Fruit fly (Drosophila melanogaster) ovary, adult (tissue): Measurements from ENCODE around the gene CG1789.
A peak's percentile ranks its signal among the peaks of the same experiment; 100 is the strongest.

Source experiments
- CG17801 ChIP-seq: fragments of 200-800 bp; optimal IDR thresholded peaks from 2 replicates; lab custom pipeline; 2019; ENCODE audit warnings: missing biosample characterization, mild to moderate bottlenecking, missing genetic modification characterization, moderate library complexity; ENCODE audit not compliant: partially characterized antibody

CG1789 gene

dm6 chrX:8720213-8720612, at the start of gene CG1789:
TSS of gene CG1789 (plus strand) at chrX:8720520.
- TF ChIP-seq CG17801 (GFP tag; lab: Kevin White, UChicago) = no peak

dm6 chrX:8671348-8672298, 48.7 kb upstream of the CG1789 start:
- no peak for TF ChIP-seq CG17801 (GFP tag; lab: Kevin White, UChicago)

dm6 chrX:8676631-8677224, 43.6 kb upstream of the CG1789 start, which contains the start of gene Rubicon:
TSS of gene Rubicon (plus strand) at chrX:8677063.
- peak; percentile 87 for TF ChIP-seq CG17801 (GFP tag; lab: Kevin White, UChicago)

DNA sequence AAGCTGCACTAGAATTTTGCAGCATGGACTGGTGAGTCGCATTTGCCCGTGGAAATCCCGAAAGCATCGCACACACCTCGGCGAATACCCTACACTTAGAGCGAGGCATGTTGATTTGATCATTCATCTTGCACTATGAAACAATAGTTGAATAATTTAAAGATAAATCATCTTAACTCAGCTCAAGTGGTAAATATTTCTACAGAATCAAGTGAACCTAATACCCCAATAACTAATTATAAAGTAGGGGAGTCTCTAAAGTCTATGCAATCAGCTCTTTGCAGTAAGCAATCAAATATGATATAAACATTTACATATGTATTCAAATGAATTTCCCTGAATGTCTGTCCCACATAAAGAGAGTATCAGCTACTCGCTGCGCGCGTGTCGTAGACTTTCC, 42.9 kb upstream of the CG1789 start:
- TF ChIP-seq CG17801 (GFP tag; lab: Kevin White, UChicago) = no peak

- peak; percentile 97 for TF ChIP-seq CG17801 (GFP tag; lab: Kevin White, UChicago)
These were observed 39.0 kb upstream of the CG1789 start, which contains the start of gene CAH3 for dm6 chrX:8681189-8681821. TSS of gene CAH3 (plus strand) at chrX:8681252.

dm6 chrX:8681822-8682632, 38.3 kb upstream of the CG1789 start:
- TF ChIP-seq CG17801 (GFP tag; lab: Kevin White, UChicago) = no peak

DNA sequence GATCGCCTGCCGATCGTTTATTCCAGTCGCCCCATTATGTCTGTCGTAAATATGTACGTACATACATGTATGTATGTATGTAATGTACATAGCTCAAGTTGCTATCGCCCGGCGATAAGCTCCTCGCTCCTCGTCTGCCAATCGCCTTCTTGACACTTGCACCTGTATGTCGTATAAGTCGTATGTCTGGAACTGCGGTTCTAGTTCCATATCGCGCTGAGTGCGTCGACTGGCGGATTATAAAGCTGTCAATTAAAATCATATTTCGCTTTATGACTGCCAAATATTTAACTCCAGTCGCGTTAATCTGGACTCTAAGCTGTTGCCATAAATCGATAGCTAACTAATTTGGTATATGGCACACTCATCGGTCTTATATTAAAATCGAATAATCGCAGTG, 34.9 kb upstream of the CG1789 start:
- TF ChIP-seq CG17801 (GFP tag; lab: Kevin White, UChicago) = no peak

- peak; percentile 70 for TF ChIP-seq CG17801 (GFP tag; lab: Kevin White, UChicago)
These were observed 30.3 kb upstream of the CG1789 start, which contains the start of the genes Ppt1 and Ogg1 for dm6 chrX:8690003-8690402. TSS of gene Ppt1 (minus strand) at chrX:8690227. TSS of gene Ogg1 (plus strand) at chrX:8690327.

DNA sequence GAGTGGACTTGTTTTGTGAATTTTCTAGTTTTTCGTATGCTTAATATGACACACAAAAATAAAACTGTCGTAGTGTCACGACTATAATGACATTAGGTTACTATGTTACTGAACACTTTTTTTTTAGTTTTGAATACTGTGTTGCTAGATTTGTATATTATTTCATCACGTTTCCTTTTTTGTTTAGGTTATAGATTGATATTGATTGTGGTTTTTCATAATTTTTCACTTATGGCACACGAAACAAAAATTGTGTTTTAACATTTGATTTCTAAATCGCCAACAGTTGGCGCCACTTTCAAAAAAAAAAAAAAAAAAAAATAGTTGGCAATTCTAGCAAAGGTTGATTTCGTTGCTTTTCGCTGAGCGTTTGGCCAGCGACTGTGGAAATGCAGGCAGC, 26.8 kb upstream of the CG1789 start, which contains the start of gene CG11294:
Gene CG11294, minus strand, starts transcription at position 101 of the 400 bp plus-strand sequence.
- no peak for TF ChIP-seq CG17801 (GFP tag; lab: Kevin White, UChicago)

DNA sequence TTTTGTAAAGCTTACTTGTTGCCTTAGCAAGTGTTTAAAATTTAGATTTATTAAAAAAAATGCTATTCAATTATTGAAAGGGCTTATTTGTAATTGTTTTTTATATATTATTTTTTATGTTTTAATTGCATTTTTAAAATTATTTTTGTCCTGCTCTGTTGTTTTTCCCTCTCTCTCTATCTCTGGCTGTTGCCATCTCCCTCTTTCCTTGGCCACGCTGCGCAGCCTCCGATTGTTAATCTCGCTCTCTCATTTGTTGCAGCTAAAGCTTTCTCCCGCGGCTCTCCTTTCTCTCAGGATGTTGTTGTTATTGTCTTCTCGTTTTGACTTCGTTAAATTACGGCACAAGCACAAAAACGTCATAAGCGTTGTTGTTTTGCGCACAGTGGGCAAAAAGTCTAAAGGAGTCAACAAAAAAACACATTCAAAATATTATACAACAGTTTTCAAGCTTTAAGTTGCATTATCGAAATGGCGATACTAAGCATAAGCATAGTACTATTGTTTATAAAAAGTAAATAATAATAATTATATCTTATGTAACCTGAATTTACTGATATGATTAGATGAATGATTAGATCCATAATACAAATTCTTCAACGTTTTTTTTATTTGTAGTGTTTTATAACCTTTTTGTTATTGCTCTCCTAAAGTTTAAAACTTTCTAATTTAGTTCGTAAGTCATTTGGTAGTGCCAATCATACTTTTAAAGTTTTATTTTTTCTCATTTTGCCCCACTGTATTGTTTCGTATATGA, 26.1 kb upstream of the CG1789 start:
- TF ChIP-seq CG17801 (GFP tag; lab: Kevin White, UChicago) = no peak

DNA sequence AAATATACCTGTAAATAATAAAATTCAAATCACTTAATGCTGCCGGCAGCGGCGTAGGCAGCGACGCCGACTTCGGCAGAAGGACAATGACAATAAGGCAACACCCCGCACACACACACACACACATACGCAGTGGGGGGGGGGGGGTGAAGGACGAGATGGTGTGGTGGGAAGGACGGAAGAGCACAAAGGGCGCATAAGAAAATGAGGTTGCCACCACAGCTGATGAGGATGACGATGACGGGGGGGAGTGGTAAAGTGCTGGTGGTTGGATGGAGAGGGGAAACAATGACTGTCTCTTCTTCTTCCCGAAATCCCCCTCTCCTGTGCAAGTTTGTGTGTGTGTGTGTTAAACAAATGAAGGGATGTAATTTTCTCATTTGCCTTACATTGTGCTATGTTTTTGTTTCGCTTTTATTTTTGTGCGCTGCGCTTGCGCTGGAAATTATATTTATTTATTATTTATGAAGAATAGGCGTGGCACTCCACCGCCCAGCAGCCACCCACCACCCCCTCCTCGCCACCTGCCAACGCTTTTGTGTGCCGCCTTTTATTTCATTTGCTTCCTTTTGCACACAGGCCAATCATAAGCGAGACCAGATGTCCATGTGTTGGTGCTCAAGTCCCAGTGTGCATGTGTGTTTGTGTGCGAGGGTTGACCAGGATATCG, 25.4 kb upstream of the CG1789 start:
- no peak for TF ChIP-seq CG17801 (GFP tag; lab: Kevin White, UChicago)

DNA sequence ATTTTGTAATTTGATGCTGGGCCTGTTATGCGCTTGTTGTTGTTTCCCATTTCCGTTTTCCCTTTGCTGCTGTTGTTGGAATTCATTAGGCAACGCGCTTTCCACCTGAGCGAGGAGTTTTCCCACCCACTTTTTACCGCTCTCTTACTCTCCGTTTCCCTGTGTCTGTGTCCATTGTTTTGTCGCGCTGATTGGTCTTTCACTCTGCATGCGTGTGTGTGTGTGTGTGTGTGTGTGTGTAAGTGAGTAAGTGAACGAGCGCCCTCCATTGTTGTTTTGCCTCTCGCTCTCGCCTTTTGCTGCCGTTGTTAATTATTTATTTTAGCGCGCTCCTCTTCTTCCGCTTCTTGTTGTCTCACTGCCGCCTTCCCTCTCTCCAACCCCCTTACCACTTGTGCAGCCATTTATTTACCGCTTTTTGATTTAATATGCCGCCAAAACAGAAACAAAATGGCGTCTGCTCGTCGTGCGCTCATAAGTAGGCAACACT, 24.2 kb upstream of the CG1789 start:
- TF ChIP-seq CG17801 (GFP tag; lab: Kevin White, UChicago) = no peak
